Worm (Caenorhabditis elegans) whole organism, mixed stage, embryonic: Measurements from ENCODE around the gene ugt-40.

ENCODE experiments used
- M03D4.4 ChIP-seq: sonication (generic microtip); optimal IDR thresholded peaks from 2 replicates; lab custom pipeline; 2017; ENCODE audit warnings: mild to moderate bottlenecking, missing genetic modification characterization, missing compliant biosample characterization
- bed-3 ChIP-seq: fragments of 200-800 bp; sonication (Bioruptor generic); optimal IDR thresholded peaks from 3 replicates; lab custom pipeline; 2018; ENCODE audit warnings: mild to moderate bottlenecking, missing genetic modification characterization, moderate library complexity, missing compliant biosample characterization
- blmp-1 ChIP-seq: fragments of 150-350 bp; optimal IDR thresholded peaks from 2 replicates; lab custom pipeline; 2014; ENCODE audit warnings: missing biosample characterization, missing genetic modification characterization
- ceh-39 ChIP-seq: fragments of 150-350 bp; optimal IDR thresholded peaks from 2 replicates; lab custom pipeline; 2014; ENCODE audit warnings: missing biosample characterization, missing genetic modification characterization
- ceh-83 ChIP-seq: fragments of 200-800 bp; sonication (Bioruptor generic); optimal IDR thresholded peaks from 2 replicates; lab custom pipeline; 2018; ENCODE audit warnings: mild to moderate bottlenecking, missing genetic modification characterization, missing compliant biosample characterization
- ces-1 ChIP-seq: fragments of 150-350 bp; optimal IDR thresholded peaks from 2 replicates; lab custom pipeline; 2014; ENCODE audit warnings: missing biosample characterization, missing genetic modification reagents, missing genetic modification characterization
- cnd-1 ChIP-seq: fragments of 200-800 bp; sonication (Bioruptor generic); optimal IDR thresholded peaks from 2 replicates; lab custom pipeline; 2018; ENCODE audit warnings: mild to moderate bottlenecking, missing genetic modification characterization, missing compliant biosample characterization
- drap-1 ChIP-seq: fragments of 200-800 bp; sonication (Bioruptor generic); optimal IDR thresholded peaks from 3 replicates; lab custom pipeline; 2018; ENCODE audit warnings: mild to moderate bottlenecking, missing genetic modification characterization, missing compliant biosample characterization
- elt-1 ChIP-seq: sonication (generic microtip); optimal IDR thresholded peaks from 2 replicates; lab custom pipeline; 2017; ENCODE audit warnings: missing genetic modification characterization, mild to moderate bottlenecking, missing compliant biosample characterization, antibody characterized with exemption, moderate library complexity, borderline replicate concordance; ENCODE audit not compliant: insufficient read depth
- flh-1 ChIP-seq: fragments of 200-800 bp; sonication (Bioruptor generic); optimal IDR thresholded peaks from 2 replicates; lab custom pipeline; 2018; ENCODE audit warnings: mild to moderate bottlenecking, missing genetic modification characterization, moderate library complexity, missing compliant biosample characterization
- ham-2 ChIP-seq: fragments of 200-800 bp; sonication (Bioruptor generic); optimal IDR thresholded peaks from 2 replicates; lab custom pipeline; 2018; ENCODE audit warnings: mild to moderate bottlenecking, missing genetic modification characterization, missing compliant biosample characterization
- hlh-1 ChIP-seq: fragments of 150-350 bp; optimal IDR thresholded peaks from 2 replicates; lab custom pipeline; 2014; ENCODE audit warnings: missing biosample characterization, missing genetic modification reagents, missing genetic modification characterization
- lin-13 ChIP-seq: fragments of 150-350 bp; optimal IDR thresholded peaks from 2 replicates; lab custom pipeline; 2014; ENCODE audit warnings: missing biosample characterization, missing genetic modification characterization
- lin-32 ChIP-seq: fragments of 200-800 bp; sonication (Bioruptor generic); optimal IDR thresholded peaks from 2 replicates; lab custom pipeline; 2018; ENCODE audit warnings: mild to moderate bottlenecking, missing genetic modification characterization, missing compliant biosample characterization
- lsy-2 ChIP-seq: fragments of 150-350 bp; optimal IDR thresholded peaks from 2 replicates; lab custom pipeline; 2014; ENCODE audit warnings: missing biosample characterization, missing genetic modification characterization
- mab-5 ChIP-seq: fragments of 150-350 bp; optimal IDR thresholded peaks from 2 replicates; lab custom pipeline; 2014; ENCODE audit warnings: missing biosample characterization, missing genetic modification characterization
- mep-1 ChIP-seq: fragments of 150-350 bp; optimal IDR thresholded peaks from 2 replicates; lab custom pipeline; 2017; ENCODE audit warnings: missing biosample characterization, missing genetic modification reagents, missing genetic modification characterization, inconsistent platforms
- nhr-12 ChIP-seq: fragments of 150-350 bp; optimal IDR thresholded peaks from 2 replicates; lab custom pipeline; 2014; ENCODE audit warnings: missing biosample characterization, missing genetic modification characterization
- nhr-2 ChIP-seq: fragments of 150-350 bp; optimal IDR thresholded peaks from 2 replicates; lab custom pipeline; 2014; ENCODE audit warnings: missing biosample characterization, missing genetic modification characterization
- nhr-237 ChIP-seq: fragments of 150-350 bp; optimal IDR thresholded peaks from 2 replicates; lab custom pipeline; 2014; ENCODE audit warnings: missing biosample characterization, missing genetic modification characterization
- nhr-28 ChIP-seq: fragments of 150-350 bp; optimal IDR thresholded peaks from 2 replicates; lab custom pipeline; 2014; ENCODE audit warnings: missing biosample characterization, missing genetic modification characterization
- nhr-76 ChIP-seq: sonication (generic microtip); optimal IDR thresholded peaks from 2 replicates; lab custom pipeline; 2017; ENCODE audit warnings: missing biosample characterization, missing genetic modification characterization
- pha-4 ChIP-seq: fragments of 150-350 bp; optimal IDR thresholded peaks from 2 replicates; lab custom pipeline; 2018; ENCODE audit warnings: missing biosample characterization, missing genetic modification reagents, missing genetic modification characterization
- snpc-4 ChIP-seq: fragments of 150-350 bp; optimal IDR thresholded peaks from 2 replicates; lab custom pipeline; 2014; ENCODE audit warnings: missing biosample characterization, missing genetic modification characterization
- sptf-1 ChIP-seq: sonication (generic microtip); optimal IDR thresholded peaks from 2 replicates; lab custom pipeline; 2017; ENCODE audit warnings: mild to moderate bottlenecking, missing genetic modification characterization, moderate library complexity, missing compliant biosample characterization
- tbx-8 ChIP-seq: fragments of 200-800 bp; sonication (Bioruptor generic); optimal IDR thresholded peaks from 2 replicates; lab custom pipeline; 2018; ENCODE audit warnings: mild to moderate bottlenecking, missing genetic modification characterization, moderate library complexity, missing compliant biosample characterization
- unc-39 ChIP-seq: fragments of 150-350 bp; optimal IDR thresholded peaks from 2 replicates; lab custom pipeline; 2014; ENCODE audit warnings: missing biosample characterization, missing genetic modification characterization
- zip-8 ChIP-seq: fragments of 150-350 bp; optimal IDR thresholded peaks from 2 replicates; lab custom pipeline; 2014; ENCODE audit warnings: missing biosample characterization, missing genetic modification characterization
- ztf-11 ChIP-seq: fragments of 150-350 bp; optimal IDR thresholded peaks from 2 replicates; lab custom pipeline; 2014; ENCODE audit warnings: missing biosample characterization, missing genetic modification characterization

The ugt-40 gene

DNA sequence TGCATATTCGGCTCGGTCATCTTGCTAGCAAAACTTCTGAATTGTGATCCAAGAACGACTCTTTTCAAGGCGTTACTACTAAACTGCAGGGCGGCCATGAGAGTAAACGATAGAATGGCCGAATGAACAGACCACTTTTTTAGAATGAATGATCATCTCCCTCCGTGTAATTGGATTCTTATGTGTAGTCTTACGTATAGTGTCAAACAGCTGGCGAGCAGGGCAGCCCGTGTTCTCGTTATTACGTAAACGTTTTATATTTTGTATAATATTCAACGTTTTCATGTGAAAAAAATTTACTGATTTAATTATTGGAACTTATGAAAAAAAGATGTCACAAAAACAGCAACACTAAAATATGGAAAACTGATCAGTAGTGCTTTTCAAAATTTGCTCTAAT is 14.3 kb upstream of the ugt-40 start, which contains the start of gene F10D2.10:
F10D2.10 (minus strand) TSS at position 101 of the 400 bp plus-strand sequence.
- no peak for TF ChIP-seq flh-1 (GFP tag; lab: Kevin White, UChicago)
- peak; percentile 40 for TF ChIP-seq hlh-1 (tag; lab: Kevin White, UChicago)

DNA sequence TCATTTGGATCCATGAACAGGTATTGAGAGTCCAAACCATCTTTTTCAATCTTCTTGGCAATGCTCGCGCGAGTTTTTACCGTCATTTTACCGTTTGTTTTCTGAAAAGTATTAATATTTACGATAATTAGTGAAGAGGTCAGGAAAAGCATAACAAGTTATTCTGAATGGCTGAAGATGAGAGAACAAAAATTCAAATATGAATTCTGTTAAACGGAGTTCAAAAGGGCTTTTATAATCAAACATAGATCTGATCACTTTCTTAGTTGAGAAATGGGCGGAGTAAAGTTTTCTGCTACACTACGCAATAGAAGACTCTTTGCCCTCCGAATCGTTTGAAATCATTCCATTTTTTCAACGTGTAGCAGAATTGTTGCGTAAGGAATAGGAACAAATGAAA is 11.3 kb upstream of the ugt-40 start, which contains the start of gene fat-7:
fat-7 (minus strand) TSS at position 101 of the 400 bp plus-strand sequence.
- no peak for TF ChIP-seq drap-1 (GFP tag; lab: Kevin White, UChicago)
- TF ChIP-seq nhr-237, result no peak
- no peak for TF ChIP-seq pha-4 (tag; lab: Kevin White, UChicago)
- no peak for TF ChIP-seq nhr-28 (tag; lab: Kevin White, UChicago)
- no peak for TF ChIP-seq mep-1 (tag; lab: Kevin White, UChicago)
- no peak for TF ChIP-seq M03D4.4 (tag; lab: Kevin White, UChicago)
- no peak for TF ChIP-seq blmp-1 (tag; lab: Kevin White, UChicago)
- TF ChIP-seq sptf-1, result no peak
- no peak for TF ChIP-seq ham-2 (GFP tag; lab: Kevin White, UChicago)
- TF ChIP-seq tbx-8 (GFP tag; lab: Kevin White, UChicago), result no peak
- TF ChIP-seq ztf-11 (tag; lab: Kevin White, UChicago), result no peak
- TF ChIP-seq mab-5, result no peak
- TF ChIP-seq ces-1, result no peak
- TF ChIP-seq lin-13 (tag; lab: Kevin White, UChicago), result no peak
- TF ChIP-seq cnd-1, result no peak
- TF ChIP-seq, all 35 proteins: peak for 0

DNA sequence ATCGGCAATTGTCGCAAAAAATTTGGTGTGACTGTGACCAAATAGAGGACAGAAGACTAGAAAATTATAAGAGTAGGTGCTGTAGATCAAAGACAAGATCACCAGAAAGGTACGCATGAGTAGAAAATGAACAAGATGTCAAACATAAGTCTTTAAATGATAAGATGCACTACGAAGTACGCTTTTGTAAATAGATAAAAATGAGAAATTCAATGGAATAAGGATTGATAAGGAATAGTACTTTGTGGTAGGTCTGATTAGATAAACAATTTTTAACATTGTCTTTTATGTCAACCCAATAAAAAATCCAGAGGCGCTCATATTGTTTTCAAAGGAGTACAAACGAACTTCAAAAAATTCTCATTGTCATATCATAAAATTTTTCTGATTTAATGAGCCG is 8.8 kb upstream of the ugt-40 start, which contains the start of gene F10D2.8:
F10D2.8 (minus strand) TSS at position 145 of the 400 bp plus-strand sequence.
- TF ChIP-seq nhr-237 (no peak), bed-3 (GFP tag; lab: Kevin White, UChicago) (no peak), tbx-8 (GFP tag; lab: Kevin White, UChicago) (no peak), lin-32 (GFP tag; lab: Kevin White, UChicago) (no peak), mep-1 (tag; lab: Kevin White, UChicago) (no peak), ces-1 (no peak), blmp-1 (tag; lab: Kevin White, UChicago) (no peak), nhr-2 (tag; lab: Kevin White, UChicago) (no peak)

- TF ChIP-seq nhr-76 (tag; lab: Kevin White, UChicago) (no peak), bed-3 (GFP tag; lab: Kevin White, UChicago) (no peak), unc-39 (tag; lab: Kevin White, UChicago) (no peak)
Observed at ce11 chrV:7147370-7147769, 5.6 kb upstream of the ugt-40 start, which contains the start of gene ugt-38. TSS of gene ugt-38 (minus strand) at chrV:7147470.

- TF ChIP-seq unc-39 (tag; lab: Kevin White, UChicago), result no peak
- no peak for TF ChIP-seq ceh-83 (GFP tag; lab: Kevin White, UChicago)
- TF ChIP-seq lin-32 (GFP tag; lab: Kevin White, UChicago), result no peak
- TF ChIP-seq lsy-2 (tag; lab: Kevin White, UChicago), result no peak
- TF ChIP-seq sptf-1, result no peak
- TF ChIP-seq zip-8 (tag; lab: Kevin White, UChicago), result no peak
- no peak for TF ChIP-seq mep-1 (tag; lab: Kevin White, UChicago)
- no peak for TF ChIP-seq ces-1
- TF ChIP-seq ham-2 (GFP tag; lab: Kevin White, UChicago), result no peak
- no peak for TF ChIP-seq flh-1 (GFP tag; lab: Kevin White, UChicago)
- no peak for TF ChIP-seq elt-1 (tag; lab: Kevin White, UChicago)
- no peak for TF ChIP-seq hlh-1 (tag; lab: Kevin White, UChicago)
- no peak for TF ChIP-seq ceh-39
- TF ChIP-seq snpc-4 (tag; lab: Kevin White, UChicago), result no peak
- no peak for TF ChIP-seq M03D4.4 (tag; lab: Kevin White, UChicago)
- no peak for TF ChIP-seq blmp-1 (tag; lab: Kevin White, UChicago)
- no peak for TF ChIP-seq nhr-12 (tag; lab: Kevin White, UChicago)
Observed at ce11 chrV:7145250-7145850, 3.6 kb upstream of the ugt-40 start, which contains the start of gene ugt-37. TSS of gene ugt-37 (minus strand) at chrV:7145318.

DNA sequence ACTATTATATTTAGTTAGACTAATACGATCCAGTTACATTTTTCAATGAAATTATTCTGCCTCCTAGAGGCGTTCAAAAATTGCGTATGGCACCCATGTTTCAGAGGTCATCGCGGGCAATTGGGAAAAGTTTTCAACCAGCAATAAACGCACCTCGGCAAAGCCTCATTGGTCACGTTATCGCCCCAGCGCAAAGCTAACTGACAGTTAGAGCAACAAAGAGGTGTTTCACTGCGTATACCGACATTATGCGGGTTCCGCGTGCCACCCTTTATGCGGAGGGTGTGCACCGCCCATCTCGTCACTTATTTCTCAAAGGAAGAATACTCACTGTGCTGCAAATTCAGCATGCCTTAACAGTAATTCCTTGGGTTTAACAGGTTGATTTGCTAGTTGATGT is 897 bp upstream of the ugt-40 start:
- no peak for TF ChIP-seq pha-4 (tag; lab: Kevin White, UChicago)
- TF ChIP-seq nhr-28 (tag; lab: Kevin White, UChicago), result no peak
- TF ChIP-seq bed-3 (GFP tag; lab: Kevin White, UChicago), result no peak
- no peak for TF ChIP-seq lin-13 (tag; lab: Kevin White, UChicago)
